Worm (Caenorhabditis elegans): ENCODE data around the gene H35N09.2.

ce11 chrX:8598491-8598890, 6.4 kb downstream of the H35N09.2 start:
- TF ChIP-seq zip-8 (tag; optimal IDR thresholded peaks at IDR 0.05) (no peak), ztf-11 (tag; optimal IDR thresholded peaks at IDR 0.05) (no peak), nhr-12 (tag; optimal IDR thresholded peaks at IDR 0.05) (no peak), unc-62 (GFP tag; optimal IDR thresholded peaks at IDR 0.05) (no peak), ces-1 (GFP tag; optimal IDR thresholded peaks at IDR 0.05) (no peak), pha-4 (tag; optimal IDR thresholded peaks at IDR 0.05) (no peak), nhr-76 (tag; optimal IDR thresholded peaks at IDR 0.05) (no peak), nhr-2 (tag; optimal IDR thresholded peaks at IDR 0.05) (no peak), snpc-4 (tag; optimal IDR thresholded peaks at IDR 0.05) (no peak), ceh-43 (GFP tag; optimal IDR thresholded peaks at IDR 0.05) (no peak), nhr-28 (tag; optimal IDR thresholded peaks at IDR 0.05) (no peak), sem-2 (GFP tag; optimal IDR thresholded peaks at IDR 0.05) (no peak), blmp-1 (tag; optimal IDR thresholded peaks at IDR 0.05) (no peak)

Measured in whole organism, mixed stage, embryonic.